Fruit fly (Drosophila melanogaster): ENCODE measurements around the gene EMC2B.

Gene EMC2B

dm6 chr3R:16985547-16985946 is 6.1 kb downstream of the EMC2B start:
- TF ChIP-seq psq (optimal IDR thresholded peaks at IDR 0.05) = no peak
- TF ChIP-seq pan (optimal IDR thresholded peaks at IDR 0.05) = peak; percentile 84

DNA sequence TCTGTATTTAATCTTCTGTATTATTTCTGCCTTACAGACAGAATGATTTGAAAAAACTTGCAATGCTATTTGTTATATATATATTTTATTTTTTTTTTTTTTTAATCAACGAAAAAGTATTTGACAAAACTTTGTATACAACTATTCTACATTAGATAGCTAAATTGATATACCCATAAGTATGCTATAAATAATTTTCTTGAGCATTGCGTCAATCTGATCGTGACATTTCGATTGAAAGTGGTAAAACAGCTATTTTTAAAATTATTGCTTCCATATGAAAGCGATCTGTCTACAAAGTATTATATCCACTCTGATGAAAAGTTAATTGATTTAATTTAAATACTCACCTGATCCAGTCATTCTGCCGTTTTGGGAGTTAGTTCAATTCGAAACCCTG is 7.5 kb downstream of the EMC2B start:
- no peak for TF ChIP-seq pan (optimal IDR thresholded peaks at IDR 0.05)
- no peak for TF ChIP-seq Dll (optimal IDR thresholded peaks at IDR 0.05)
- TF ChIP-seq usp (GFP tag; optimal IDR thresholded peaks at IDR 0.05) = no peak
- TF ChIP-seq CG8478 (optimal IDR thresholded peaks at IDR 0.05) = no peak
- TF ChIP-seq EcR (GFP tag; optimal IDR thresholded peaks at IDR 0.05) = no peak
- no peak for TF ChIP-seq psq (optimal IDR thresholded peaks at IDR 0.05)

dm6 chr3R:16983001-16983400 is 8.7 kb downstream of the EMC2B start:
- TF ChIP-seq CG8478 (optimal IDR thresholded peaks at IDR 0.05) = no peak
- no peak for TF ChIP-seq Dll (optimal IDR thresholded peaks at IDR 0.05)
- no peak for TF ChIP-seq psq (optimal IDR thresholded peaks at IDR 0.05)
- TF ChIP-seq pan (optimal IDR thresholded peaks at IDR 0.05) = no peak
- TF ChIP-seq usp (GFP tag; optimal IDR thresholded peaks at IDR 0.05) = no peak
- no peak for TF ChIP-seq EcR (GFP tag; optimal IDR thresholded peaks at IDR 0.05)

- TF ChIP-seq Dll (optimal IDR thresholded peaks at IDR 0.05) = no peak
- no peak for TF ChIP-seq pan (optimal IDR thresholded peaks at IDR 0.05)
- TF ChIP-seq EcR (GFP tag; optimal IDR thresholded peaks at IDR 0.05) = no peak
- no peak for TF ChIP-seq psq (optimal IDR thresholded peaks at IDR 0.05)
- TF ChIP-seq CG8478 (optimal IDR thresholded peaks at IDR 0.05) = no peak
- TF ChIP-seq usp (GFP tag; optimal IDR thresholded peaks at IDR 0.05) = no peak
These were observed 9.5 kb downstream of the EMC2B start, which contains the start of gene AhcyL2 for dm6 chr3R:16982108-16982707. TSS of gene AhcyL2 (minus strand) at chr3R:16982158.

DNA sequence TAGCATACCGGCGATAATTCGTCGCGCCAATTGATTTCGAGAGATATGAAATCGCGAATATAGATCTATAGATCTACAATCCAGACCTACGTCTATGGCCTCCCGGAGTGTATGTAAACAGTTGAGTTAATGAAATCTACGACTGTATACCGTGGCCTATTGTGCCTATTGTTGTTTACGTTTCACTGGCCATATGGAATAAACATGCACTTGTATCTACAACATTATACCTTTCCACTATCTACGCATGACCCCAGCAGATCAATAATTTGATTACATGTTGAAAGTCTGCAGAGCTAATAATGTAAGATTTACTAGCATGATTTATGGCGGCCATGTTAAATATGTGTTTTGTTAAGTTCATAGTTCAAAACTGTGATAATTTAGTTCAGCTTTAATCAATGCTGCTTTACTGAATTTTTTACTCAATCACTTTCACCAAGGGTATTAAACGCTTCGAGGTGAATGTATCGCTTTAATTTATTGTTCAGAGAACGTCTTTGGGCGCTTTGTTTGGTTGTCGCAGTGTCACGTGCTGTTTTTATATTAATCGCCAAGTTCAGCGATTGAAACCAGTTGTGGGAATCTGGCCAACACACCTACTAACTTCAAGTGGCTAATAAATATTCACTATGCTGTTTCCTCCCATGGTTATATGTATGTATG is 10.6 kb downstream of the EMC2B start:
- TF ChIP-seq CG8478 (optimal IDR thresholded peaks at IDR 0.05) (no peak), psq (optimal IDR thresholded peaks at IDR 0.05) (no peak), usp (GFP tag; optimal IDR thresholded peaks at IDR 0.05) (no peak), Dll (optimal IDR thresholded peaks at IDR 0.05) (no peak), EcR (GFP tag; optimal IDR thresholded peaks at IDR 0.05) (no peak), pan (optimal IDR thresholded peaks at IDR 0.05) (no peak)

DNA sequence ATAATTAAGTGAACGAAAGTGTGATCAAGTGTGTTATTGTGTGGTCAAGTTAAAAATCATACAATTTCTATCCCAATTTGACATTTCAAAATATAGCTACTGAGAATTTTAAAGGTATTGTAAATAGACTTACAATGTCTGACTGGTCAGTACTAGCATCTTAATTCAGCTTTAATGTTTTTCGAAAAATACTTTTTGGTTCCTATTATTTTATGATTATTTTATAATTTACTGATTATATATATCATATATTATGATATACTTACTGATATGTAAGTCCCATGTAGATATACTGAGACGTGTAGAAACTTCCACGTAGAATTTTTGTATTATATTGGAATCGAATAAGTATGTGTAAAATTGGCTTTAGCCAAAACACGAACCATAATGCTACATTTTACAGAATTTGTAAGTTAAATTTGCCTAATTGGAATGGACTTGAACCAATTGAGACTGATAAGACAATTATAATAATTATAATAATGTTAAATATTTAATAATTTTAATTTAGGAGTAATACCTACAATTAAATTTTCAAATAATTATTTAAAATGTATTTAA is 13.9 kb downstream of the EMC2B start, which contains the start of gene Actn3:
TSS of gene Actn3 (minus strand) at position 51 of the 561 bp plus-strand sequence.
- TF ChIP-seq pan (optimal IDR thresholded peaks at IDR 0.05) (no peak), EcR (GFP tag; optimal IDR thresholded peaks at IDR 0.05) (no peak), usp (GFP tag; optimal IDR thresholded peaks at IDR 0.05) (no peak), CG8478 (optimal IDR thresholded peaks at IDR 0.05) (no peak), Dll (optimal IDR thresholded peaks at IDR 0.05) (no peak), psq (optimal IDR thresholded peaks at IDR 0.05) (no peak)

dm6 chr3R:16974904-16975303 is 16.8 kb downstream of the EMC2B start, which contains the start of gene VhaM9.7-d:
TSS of gene VhaM9.7-d (plus strand) at chr3R:16975204.
- TF ChIP-seq pan (optimal IDR thresholded peaks at IDR 0.05) = no peak
- no peak for TF ChIP-seq EcR (GFP tag; optimal IDR thresholded peaks at IDR 0.05)
- TF ChIP-seq psq (optimal IDR thresholded peaks at IDR 0.05) = no peak
- no peak for TF ChIP-seq CG8478 (optimal IDR thresholded peaks at IDR 0.05)
- TF ChIP-seq usp (GFP tag; optimal IDR thresholded peaks at IDR 0.05) = no peak

dm6 chr3R:16972575-16972974 is 19.1 kb downstream of the EMC2B start:
- TF ChIP-seq usp (GFP tag; optimal IDR thresholded peaks at IDR 0.05) (no peak), psq (optimal IDR thresholded peaks at IDR 0.05) (no peak), pan (optimal IDR thresholded peaks at IDR 0.05) (no peak), CG8478 (optimal IDR thresholded peaks at IDR 0.05) (no peak), Dll (optimal IDR thresholded peaks at IDR 0.05) (no peak)

DNA sequence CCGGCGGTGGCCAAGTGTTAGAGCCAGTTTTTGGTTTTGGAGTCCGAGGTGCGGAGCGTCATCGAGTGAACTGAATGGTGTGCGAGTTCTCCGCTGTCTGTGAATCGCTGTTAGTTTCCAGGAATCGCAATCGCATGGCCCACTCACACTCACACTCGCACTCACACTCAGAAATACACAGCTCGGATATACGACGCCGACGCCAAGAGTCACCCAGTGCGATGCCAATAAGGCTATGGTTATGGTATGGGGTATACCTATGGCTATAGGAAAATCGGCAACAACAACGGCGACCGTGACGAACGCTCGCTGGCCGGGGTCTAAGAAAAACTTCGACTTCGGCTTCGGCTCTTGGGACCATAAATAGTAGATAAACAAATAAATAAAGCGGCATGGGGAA is 19.5 kb downstream of the EMC2B start, which contains the start of gene Abd-B:
TSS of gene Abd-B (minus strand) at position 101 of the 400 bp plus-strand sequence.
- TF ChIP-seq pan (optimal IDR thresholded peaks at IDR 0.05) (no peak), psq (optimal IDR thresholded peaks at IDR 0.05) (no peak), EcR (GFP tag; optimal IDR thresholded peaks at IDR 0.05) (no peak), Dll (optimal IDR thresholded peaks at IDR 0.05) (no peak), usp (GFP tag; optimal IDR thresholded peaks at IDR 0.05) (no peak), CG8478 (optimal IDR thresholded peaks at IDR 0.05) (no peak)

DNA sequence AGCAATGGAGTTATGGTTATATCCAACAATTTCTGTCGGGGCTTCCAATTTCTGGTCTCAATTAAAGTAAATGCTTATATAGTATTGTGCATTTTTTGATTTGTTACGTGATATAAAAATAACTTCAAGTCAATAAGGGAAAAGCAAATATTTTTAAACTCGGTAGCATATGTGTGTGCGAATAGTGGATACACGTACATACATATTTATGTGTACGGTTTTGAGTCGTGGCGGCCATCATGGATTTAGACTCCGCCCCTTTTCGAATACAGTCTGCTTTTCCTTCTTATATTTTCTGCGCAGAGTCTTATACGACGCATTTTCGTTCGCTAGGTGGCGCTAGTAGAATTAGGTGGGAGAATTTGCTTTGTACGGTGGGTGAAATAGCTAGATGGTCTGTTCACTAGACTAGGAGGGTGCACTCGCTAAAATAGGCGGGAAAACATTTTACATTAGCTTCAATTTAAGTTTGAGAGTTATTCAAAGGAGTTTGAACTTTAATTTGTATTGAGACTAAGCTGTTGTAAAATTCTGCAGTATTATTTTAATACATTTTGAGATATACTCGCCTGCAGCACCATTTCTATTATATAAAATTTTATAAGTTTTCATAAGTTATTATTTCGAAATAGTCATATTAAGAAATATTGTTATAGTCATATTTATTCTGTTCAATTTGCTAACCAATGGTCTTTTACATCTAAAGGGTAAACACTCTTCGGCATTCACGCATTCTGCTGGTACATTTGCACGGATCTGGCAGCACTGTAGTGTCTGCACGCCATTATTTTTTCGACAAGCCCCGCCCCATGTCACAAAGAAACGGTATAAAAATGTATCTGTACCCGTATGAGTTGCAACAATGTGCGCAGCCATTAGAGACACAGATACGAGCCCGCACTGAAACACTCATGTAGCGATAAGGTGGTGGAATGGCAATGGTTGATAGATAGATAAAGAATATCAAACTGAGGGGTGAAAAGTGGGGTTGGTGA is 22.0 kb downstream of the EMC2B start:
- no peak for TF ChIP-seq usp (GFP tag; optimal IDR thresholded peaks at IDR 0.05)
- TF ChIP-seq EcR (GFP tag; optimal IDR thresholded peaks at IDR 0.05) = no peak

DNA sequence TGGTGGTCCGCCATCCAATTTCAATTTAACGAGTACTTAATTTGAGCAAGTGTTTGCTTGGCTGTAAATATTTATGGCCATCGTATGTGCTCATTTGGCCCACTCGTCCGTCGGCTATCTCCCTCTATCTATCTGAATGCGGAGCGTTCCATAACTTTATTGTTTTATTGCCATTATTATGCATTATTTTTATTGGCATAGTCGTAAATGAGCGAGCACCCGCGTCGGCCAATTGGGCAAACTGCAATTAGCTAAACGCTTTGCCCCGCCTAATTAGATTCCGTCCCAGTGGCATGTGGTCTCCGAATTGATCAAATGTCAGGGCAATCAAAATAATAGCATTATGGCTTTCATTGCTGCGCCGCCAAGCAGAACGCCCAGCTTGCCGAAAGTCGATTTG is 29.4 kb downstream of the EMC2B start:
- TF ChIP-seq CG8478 (optimal IDR thresholded peaks at IDR 0.05) = no peak
- TF ChIP-seq usp (GFP tag; optimal IDR thresholded peaks at IDR 0.05) = no peak
- TF ChIP-seq pan (optimal IDR thresholded peaks at IDR 0.05) = no peak
- no peak for TF ChIP-seq Dll (optimal IDR thresholded peaks at IDR 0.05)
- no peak for TF ChIP-seq psq (optimal IDR thresholded peaks at IDR 0.05)
- no peak for TF ChIP-seq EcR (GFP tag; optimal IDR thresholded peaks at IDR 0.05)

All from whole organism.